Worm (Caenorhabditis elegans) whole organism, late embryonic: ENCODE data around the gene E01G6.1.

Experiments used
- C08G9.2 ChIP-seq: sonication (generic microtip); optimal IDR thresholded peaks from 2 replicates; lab custom pipeline; 2016; ENCODE audit warnings: mild to moderate bottlenecking, missing genetic modification characterization, moderate library complexity, missing compliant biosample characterization
- C38D4.7 ChIP-seq: fragments of 200-800 bp; sonication (Bioruptor generic); optimal IDR thresholded peaks from 2 replicates; lab custom pipeline; 2018; ENCODE audit warnings: mild to moderate bottlenecking, missing genetic modification characterization, moderate library complexity, missing compliant biosample characterization
- K02D7.2 ChIP-seq: sonication (generic microtip); optimal IDR thresholded peaks from 2 replicates; lab custom pipeline; 2017; ENCODE audit warnings: mild to moderate bottlenecking, missing genetic modification characterization, missing compliant biosample characterization
- K09A11.1 ChIP-seq: sonication (generic microtip); optimal IDR thresholded peaks from 2 replicates; lab custom pipeline; 2017; ENCODE audit warnings: antibody characterized with exemption, mild to moderate bottlenecking, missing genetic modification characterization, missing compliant biosample characterization; ENCODE audit not compliant: insufficient read depth
- ahr-1 ChIP-seq: sonication (generic microtip); optimal IDR thresholded peaks from 2 replicates; lab custom pipeline; 2016; ENCODE audit warnings: missing genetic modification characterization, missing compliant biosample characterization
- ceh-18 ChIP-seq: sonication (generic microtip); optimal IDR thresholded peaks from 2 replicates; lab custom pipeline; 2016; ENCODE audit warnings: missing genetic modification characterization, missing compliant biosample characterization
- ceh-19 ChIP-seq: fragments of 200-800 bp; sonication (Bioruptor generic); optimal IDR thresholded peaks from 2 replicates; lab custom pipeline; 2018; ENCODE audit warnings: mild to moderate bottlenecking, missing genetic modification characterization, missing compliant biosample characterization
- ceh-2 ChIP-seq: sonication (generic microtip); optimal IDR thresholded peaks from 2 replicates; lab custom pipeline; 2016; ENCODE audit warnings: missing genotype, missing genetic modification characterization, missing compliant biosample characterization
- ceh-30 ChIP-seq: fragments of 150-350 bp; optimal IDR thresholded peaks from 2 replicates; lab custom pipeline; 2014; ENCODE audit warnings: missing biosample characterization, missing genetic modification characterization
- ceh-31 ChIP-seq: sonication (generic microtip); optimal IDR thresholded peaks from 2 replicates; lab custom pipeline; 2016; ENCODE audit warnings: missing genetic modification characterization, missing compliant biosample characterization
- ceh-34 ChIP-seq: sonication (generic microtip); optimal IDR thresholded peaks from 2 replicates; lab custom pipeline; 2016; ENCODE audit warnings: mild to moderate bottlenecking, missing genetic modification characterization, missing compliant biosample characterization
- ceh-45 ChIP-seq: fragments of 200-800 bp; sonication (Bioruptor generic); IDR thresholded peaks from 2 replicates; pipeline ENCODE4 v1.3.6; 2022; ENCODE audit warnings: missing genetic modification reagents, missing genetic modification characterization, missing compliant biosample characterization
- ceh-9 ChIP-seq: sonication (generic microtip); optimal IDR thresholded peaks from 2 replicates; lab custom pipeline; 2016; ENCODE audit warnings: mild to moderate bottlenecking, missing genetic modification characterization, inconsistent platforms, missing compliant biosample characterization
- che-1 ChIP-seq: sonication (generic microtip); optimal IDR thresholded peaks from 2 replicates; lab custom pipeline; 2016; ENCODE audit warnings: mild to moderate bottlenecking, missing genetic modification characterization, missing compliant biosample characterization
- elt-2 ChIP-seq: sonication (generic microtip); optimal IDR thresholded peaks from 2 replicates; lab custom pipeline; 2016; ENCODE audit warnings: missing genetic modification reagents, missing genetic modification characterization, missing compliant biosample characterization
- elt-4 ChIP-seq: sonication (generic microtip); optimal IDR thresholded peaks from 2 replicates; lab custom pipeline; 2016; ENCODE audit warnings: missing genetic modification characterization, missing compliant biosample characterization
- eyg-1 ChIP-seq: sonication (generic microtip); optimal IDR thresholded peaks from 2 replicates; lab custom pipeline; 2016; ENCODE audit warnings: missing genotype, missing genetic modification characterization, missing compliant biosample characterization
- fax-1 ChIP-seq: sonication (generic microtip); optimal IDR thresholded peaks from 2 replicates; lab custom pipeline; 2016; ENCODE audit warnings: missing genotype, missing genetic modification characterization, missing compliant biosample characterization
- fkh-10 ChIP-seq: fragments of 150-350 bp; optimal IDR thresholded peaks from 2 replicates; lab custom pipeline; 2014; ENCODE audit warnings: missing biosample characterization, missing genetic modification reagents, missing genetic modification characterization
- gmeb-2 ChIP-seq: sonication (generic microtip); optimal IDR thresholded peaks from 2 replicates; lab custom pipeline; 2016; ENCODE audit warnings: missing genetic modification characterization, inconsistent platforms, missing compliant biosample characterization
- hlh-13 ChIP-seq: fragments of 200-800 bp; sonication (Bioruptor generic); optimal IDR thresholded peaks from 2 replicates; lab custom pipeline; 2018; ENCODE audit warnings: mild to moderate bottlenecking, missing genetic modification characterization, missing compliant biosample characterization
- hlh-15 ChIP-seq: sonication (generic microtip); optimal IDR thresholded peaks from 2 replicates; lab custom pipeline; 2016; ENCODE audit warnings: missing genetic modification characterization, missing compliant biosample characterization
- hlh-30 ChIP-seq: sonication (generic microtip); optimal IDR thresholded peaks from 2 replicates; lab custom pipeline; 2017; ENCODE audit warnings: antibody characterized with exemption, missing genetic modification characterization, missing compliant biosample characterization; ENCODE audit not compliant: insufficient read depth
- hlh-6 ChIP-seq: sonication (generic microtip); optimal IDR thresholded peaks from 2 replicates; lab custom pipeline; 2016; ENCODE audit warnings: missing genotype, missing genetic modification characterization, missing compliant biosample characterization
- hlh-8 ChIP-seq: sonication (generic microtip); optimal IDR thresholded peaks from 2 replicates; lab custom pipeline; 2016; ENCODE audit warnings: missing genotype, missing genetic modification characterization, missing compliant biosample characterization
- madf-2 ChIP-seq: sonication (generic microtip); optimal IDR thresholded peaks from 2 replicates; lab custom pipeline; 2017; ENCODE audit warnings: missing genetic modification characterization, missing compliant biosample characterization
- nhr-232 ChIP-seq: sonication (generic microtip); optimal IDR thresholded peaks from 2 replicates; lab custom pipeline; 2016; ENCODE audit warnings: missing genetic modification characterization, missing compliant biosample characterization
- odd-2 ChIP-seq: sonication (generic microtip); optimal IDR thresholded peaks from 2 replicates; lab custom pipeline; 2017; ENCODE audit warnings: antibody characterized with exemption, mild to moderate bottlenecking, missing genetic modification characterization, missing compliant biosample characterization
- pax-1 ChIP-seq: fragments of 150-350 bp; optimal IDR thresholded peaks from 2 replicates; lab custom pipeline; 2014; ENCODE audit warnings: missing biosample characterization, missing genetic modification characterization
- pha-2 ChIP-seq: sonication (generic microtip); optimal IDR thresholded peaks from 2 replicates; lab custom pipeline; 2017; ENCODE audit warnings: mild to moderate bottlenecking, missing genetic modification characterization, missing compliant biosample characterization
- pha-4 ChIP-seq: fragments of 150-350 bp; optimal IDR thresholded peaks from 2 replicates; lab custom pipeline; 2018; ENCODE audit warnings: missing biosample characterization, missing genetic modification reagents, missing genetic modification characterization
- pqm-1 ChIP-seq: sonication (generic microtip); optimal IDR thresholded peaks from 2 replicates; lab custom pipeline; 2016; ENCODE audit warnings: missing genetic modification characterization, missing compliant biosample characterization
- sdc-2 ChIP-seq: sonication (generic microtip); optimal IDR thresholded peaks from 2 replicates; lab custom pipeline; 2016; ENCODE audit warnings: missing genotype, missing genetic modification characterization, missing compliant biosample characterization
- sox-2 ChIP-seq: fragments of 200-800 bp; sonication (Bioruptor generic); IDR thresholded peaks from 2 replicates; pipeline ENCODE4 v1.3.6; 2022; ENCODE audit warnings: missing genetic modification reagents, missing genetic modification characterization, missing compliant biosample characterization
- tbx-2 ChIP-seq: sonication (generic microtip); optimal IDR thresholded peaks from 2 replicates; lab custom pipeline; 2016; ENCODE audit warnings: missing genetic modification characterization, missing compliant biosample characterization
- unc-42 ChIP-seq: sonication (generic microtip); optimal IDR thresholded peaks from 2 replicates; lab custom pipeline; 2016; ENCODE audit warnings: missing genotype, missing genetic modification characterization, missing compliant biosample characterization
- unc-86 ChIP-seq: sonication (generic microtip); optimal IDR thresholded peaks from 2 replicates; lab custom pipeline; 2016; ENCODE audit warnings: missing genetic modification characterization, missing compliant biosample characterization
- ztf-16 ChIP-seq: sonication (generic microtip); optimal IDR thresholded peaks from 2 replicates; lab custom pipeline; 2017; ENCODE audit warnings: missing genetic modification characterization, missing compliant biosample characterization

E01G6.1 gene

ce11 chrX:12282911-12283310 lies 22.2 kb downstream of the E01G6.1 start, which contains the start of gene C04B4.2:
Gene C04B4.2 (plus strand): TSS chrX:12283281.
- TF ChIP-seq ceh-2 (tag; lab: Kevin White, UChicago) (no peak), ceh-34 (no peak), hlh-8 (tag; lab: Kevin White, UChicago) (no peak), tbx-2 (no peak), ceh-45 (GFP tag; lab: Robert Waterston, UW) (no peak), C38D4.7 (GFP tag; lab: Kevin White, UChicago) (no peak), pha-4 (no peak)
- TF ChIP-seq, all 69 proteins: peak for 0

DNA sequence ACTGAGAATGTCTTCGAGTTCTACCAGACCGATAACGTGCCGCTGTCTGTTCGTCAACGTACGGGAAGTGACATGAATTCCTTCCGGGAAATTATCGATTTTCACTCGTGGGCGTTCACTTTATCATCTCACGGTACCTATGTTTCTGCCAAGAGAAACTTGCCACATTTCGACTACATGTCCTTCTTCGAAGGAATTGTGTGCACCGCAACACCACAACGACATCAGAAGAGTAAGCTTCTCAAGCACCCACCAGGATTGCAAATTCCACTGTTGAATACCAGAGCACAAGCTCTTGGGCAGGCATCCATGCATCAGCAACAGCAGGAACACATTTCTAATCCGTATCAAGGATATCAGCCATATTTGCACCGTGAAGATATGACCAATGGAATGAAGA lies 23.5 kb downstream of the E01G6.1 start:
- TF ChIP-seq fkh-10 (GFP tag; lab: Kevin White, UChicago), result no peak
- no peak for TF ChIP-seq hlh-30 (tag; lab: Kevin White, UChicago)
- TF ChIP-seq gmeb-2 (tag; lab: Kevin White, UChicago), result no peak
- no peak for TF ChIP-seq sdc-2
- no peak for TF ChIP-seq ceh-19 (GFP tag; lab: Kevin White, UChicago)
- TF ChIP-seq pax-1 (tag; lab: Kevin White, UChicago), result no peak

ce11 chrX:12285496-12285895 lies 24.8 kb downstream of the E01G6.1 start, which contains the start of gene lips-2:
Gene lips-2 (plus strand): TSS chrX:12285796.
- no peak for TF ChIP-seq nhr-232
- no peak for TF ChIP-seq eyg-1 (tag; lab: Kevin White, UChicago)
- TF ChIP-seq unc-86 (tag; lab: Kevin White, UChicago), result no peak
- no peak for TF ChIP-seq ceh-18 (tag; lab: Kevin White, UChicago)
- no peak for TF ChIP-seq madf-2
- TF ChIP-seq K09A11.1 (tag; lab: Kevin White, UChicago), result no peak
- no peak for TF ChIP-seq pqm-1 (tag; lab: Kevin White, UChicago)
- no peak for TF ChIP-seq gmeb-2 (tag; lab: Kevin White, UChicago)
- TF ChIP-seq odd-2, result no peak
- no peak for TF ChIP-seq fkh-10 (GFP tag; lab: Kevin White, UChicago)
- TF ChIP-seq elt-4 (tag; lab: Kevin White, UChicago), result no peak
- no peak for TF ChIP-seq unc-42
- TF ChIP-seq elt-2 (tag; lab: Kevin White, UChicago), result no peak
- TF ChIP-seq ceh-31 (tag; lab: Kevin White, UChicago), result no peak
- TF ChIP-seq C08G9.2 (tag; lab: Kevin White, UChicago), result no peak

DNA sequence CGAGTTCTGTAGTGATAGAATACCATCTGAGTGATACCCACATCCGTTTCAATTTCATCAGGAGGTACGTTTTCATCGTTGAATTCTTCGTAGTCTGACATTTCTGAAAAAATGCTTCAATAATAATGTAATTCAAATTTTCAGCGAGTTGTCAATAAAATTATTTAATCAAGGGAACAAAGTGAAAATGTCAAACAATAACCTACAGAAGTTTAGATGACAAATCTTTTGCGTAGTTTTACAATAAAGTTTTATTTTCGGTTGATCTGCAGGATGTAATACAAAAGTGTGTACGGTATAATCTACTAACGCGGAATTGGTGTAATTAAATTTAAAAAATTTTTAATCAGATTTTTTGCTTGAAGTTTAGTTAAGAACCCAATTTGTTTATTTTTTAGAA lies 27.6 kb downstream of the E01G6.1 start, which contains the start of gene C04B4.5:
TSS of gene C04B4.5 (minus strand) at position 101 of the 400 bp plus-strand sequence.
- no peak for TF ChIP-seq pax-1 (tag; lab: Kevin White, UChicago)
- no peak for TF ChIP-seq ceh-31 (tag; lab: Kevin White, UChicago)
- no peak for TF ChIP-seq sox-2 (GFP tag; lab: Robert Waterston, UW)
- TF ChIP-seq K02D7.2 (tag; lab: Kevin White, UChicago), result no peak
- TF ChIP-seq hlh-8 (tag; lab: Kevin White, UChicago), result no peak
- TF ChIP-seq ceh-18 (tag; lab: Kevin White, UChicago), result no peak
- no peak for TF ChIP-seq ceh-30
- TF ChIP-seq ztf-16 (tag; lab: Kevin White, UChicago), result no peak
- no peak for TF ChIP-seq fkh-10 (GFP tag; lab: Kevin White, UChicago)
- TF ChIP-seq hlh-6 (tag; lab: Kevin White, UChicago), result no peak
- no peak for TF ChIP-seq che-1 (tag; lab: Kevin White, UChicago)
- no peak for TF ChIP-seq hlh-15

DNA sequence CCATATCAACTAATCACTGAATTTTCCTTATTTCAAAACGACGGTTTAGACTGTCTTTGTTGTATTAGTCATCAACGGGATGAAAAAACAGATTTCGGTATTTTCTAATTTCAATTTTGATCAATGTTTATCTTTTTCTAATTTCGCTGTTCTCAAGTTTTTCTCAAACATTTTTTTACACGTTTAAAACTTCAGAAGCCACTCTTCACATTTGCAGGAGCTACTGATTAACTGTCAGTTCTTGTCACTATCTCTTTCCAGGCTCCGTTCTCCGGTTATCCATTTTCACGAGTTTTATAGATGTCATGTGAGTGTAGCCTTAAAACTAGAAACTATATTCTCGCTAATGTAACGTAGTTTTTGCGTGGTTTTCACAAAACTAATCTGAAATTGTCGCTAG lies 29.9 kb downstream of the E01G6.1 start, which contains the start of gene C04B4.4:
TSS of gene C04B4.4 (plus strand) at position 301 of the 400 bp plus-strand sequence.
- TF ChIP-seq fax-1 (no peak), elt-2 (tag; lab: Kevin White, UChicago) (no peak), pha-2 (tag; lab: Kevin White, UChicago) (no peak), sdc-2 (no peak), ahr-1 (no peak), nhr-232 (no peak), pax-1 (tag; lab: Kevin White, UChicago) (no peak), hlh-13 (GFP tag; lab: Kevin White, UChicago) (no peak), ceh-9 (tag; lab: Kevin White, UChicago) (no peak), K09A11.1 (tag; lab: Kevin White, UChicago) (no peak), unc-86 (tag; lab: Kevin White, UChicago) (no peak)
